Worm (Caenorhabditis elegans) whole organism, young adult: ENCODE results near the gene cyh-1.

Source experiments
- C17E4.6 ChIP-seq: fragments of 200-800 bp; sonication (Bioruptor generic); IDR thresholded peaks from 2 replicates; pipeline ENCODE4 v1.3.6; 2022; ENCODE audit warnings: missing genetic modification reagents, missing genetic modification characterization, missing compliant biosample characterization
- D2030.7 ChIP-seq: fragments of 200-800 bp; sonication (Bioruptor generic); IDR thresholded peaks from 2 replicates; pipeline ENCODE4 v1.3.6; 2022; ENCODE audit warnings: missing genetic modification reagents, missing genetic modification characterization, missing compliant biosample characterization
- K11D2.4 ChIP-seq: fragments of 200-800 bp; sonication (Bioruptor generic); IDR thresholded peaks from 2 replicates; pipeline ENCODE4 v1.3.6; 2022; ENCODE audit warnings: missing genetic modification reagents, missing genetic modification characterization, missing compliant biosample characterization
- T26A5.8 ChIP-seq: sonication (generic microtip); optimal IDR thresholded peaks from 2 replicates; lab custom pipeline; 2016; ENCODE audit warnings: missing genetic modification characterization, missing compliant biosample characterization
- Y95B8A.8 ChIP-seq: fragments of 200-800 bp; sonication (Bioruptor generic); IDR thresholded peaks from 2 replicates; pipeline ENCODE4 v1.3.6; 2022; ENCODE audit warnings: missing genetic modification reagents, missing genetic modification characterization, missing compliant biosample characterization
- atf-7 ChIP-seq: sonication (generic microtip); optimal IDR thresholded peaks from 2 replicates; lab custom pipeline; 2017; ENCODE audit warnings: mild to moderate bottlenecking, missing genetic modification characterization, missing compliant biosample characterization
- athp-1 ChIP-seq: sonication (generic microtip); optimal IDR thresholded peaks from 2 replicates; lab custom pipeline; 2017; ENCODE audit warnings: mild to moderate bottlenecking, missing genetic modification characterization, missing compliant biosample characterization
- attf-5 ChIP-seq: fragments of 200-800 bp; sonication (Bioruptor generic); optimal IDR thresholded peaks from 2 replicates; lab custom pipeline; 2018; ENCODE audit warnings: mild to moderate bottlenecking, missing genetic modification characterization, missing compliant biosample characterization
- cebp-2 ChIP-seq: fragments of 200-800 bp; sonication (Bioruptor generic); IDR thresholded peaks from 2 replicates; pipeline ENCODE4 v1.3.6; 2022; ENCODE audit warnings: missing genetic modification characterization, missing compliant biosample characterization
- chd-7 ChIP-seq: sonication (generic microtip); optimal IDR thresholded peaks from 2 replicates; lab custom pipeline; 2016; ENCODE audit warnings: mild to moderate bottlenecking, missing genetic modification characterization, moderate library complexity, missing compliant biosample characterization
- dox-1 ChIP-seq: fragments of 200-800 bp; sonication (Bioruptor generic); IDR thresholded peaks from 2 replicates; pipeline ENCODE4 v1.3.6; 2022; ENCODE audit warnings: missing genetic modification reagents, missing genetic modification characterization, missing compliant biosample characterization
- dpff-1 ChIP-seq: sonication (generic microtip); optimal IDR thresholded peaks from 2 replicates; lab custom pipeline; 2017; ENCODE audit warnings: mild to moderate bottlenecking, missing genetic modification characterization, missing compliant biosample characterization
- efl-1 ChIP-seq: fragments of 150-350 bp; optimal IDR thresholded peaks from 2 replicates; lab custom pipeline; 2014; ENCODE audit warnings: missing biosample characterization, missing genetic modification reagents, missing genetic modification characterization
- egl-44 ChIP-seq: fragments of 200-800 bp; sonication (Bioruptor generic); IDR thresholded peaks from 2 replicates; pipeline ENCODE4 v1.3.6; 2022; ENCODE audit warnings: missing genetic modification reagents, missing genetic modification characterization, missing compliant biosample characterization
- ekl-4 ChIP-seq: fragments of 200-800 bp; sonication (Bioruptor generic); IDR thresholded peaks from 2 replicates; pipeline ENCODE4 v1.3.6; 2022; ENCODE audit warnings: missing genetic modification reagents, missing genetic modification characterization, missing compliant biosample characterization
- him-1 ChIP-seq: sonication (generic microtip); optimal IDR thresholded peaks from 2 replicates; lab custom pipeline; 2016; ENCODE audit warnings: missing genotype, missing genetic modification reagents, missing genetic modification characterization, missing compliant biosample characterization
- hlh-12 ChIP-seq: sonication (generic microtip); optimal IDR thresholded peaks from 2 replicates; lab custom pipeline; 2016; ENCODE audit warnings: missing genetic modification characterization, missing compliant biosample characterization
- hmg-20 ChIP-seq: fragments of 200-800 bp; sonication (Bioruptor generic); IDR thresholded peaks from 2 replicates; pipeline ENCODE4 v1.3.6; 2022; ENCODE audit warnings: missing genetic modification reagents, missing genetic modification characterization, missing compliant biosample characterization
- lag-1 ChIP-seq: fragments of 200-800 bp; sonication (Bioruptor generic); IDR thresholded peaks from 2 replicates; pipeline ENCODE4 v1.3.6; 2022; ENCODE audit warnings: missing genetic modification reagents, missing genetic modification characterization, missing compliant biosample characterization
- let-607 ChIP-seq, 2 experiments: fragments of 200-800 bp in 1 of 2; sonication (Bioruptor generic) in 1 of 2; sonication (generic microtip) in 1 of 2; optimal IDR thresholded peaks; 2 replicates each; lab custom pipeline; 2016 to 2018; ENCODE audit warnings: mild to moderate bottlenecking in 2 of 2, missing compliant biosample characterization in 2 of 2, missing genetic modification characterization in 2 of 2, moderate library complexity in 2 of 2, missing genotype in 1 of 2
- lin-40 ChIP-seq: sonication (generic microtip); optimal IDR thresholded peaks from 2 replicates; lab custom pipeline; 2016; ENCODE audit warnings: missing genetic modification characterization, mild to moderate bottlenecking, missing compliant biosample characterization, missing genotype, missing genetic modification reagents
- lsl-1 ChIP-seq: fragments of 200-800 bp; sonication (Bioruptor generic); optimal IDR thresholded peaks from 2 replicates; lab custom pipeline; 2018; ENCODE audit warnings: mild to moderate bottlenecking, missing genetic modification characterization, moderate library complexity, missing compliant biosample characterization
- madf-10 ChIP-seq: sonication (generic microtip); optimal IDR thresholded peaks from 2 replicates; lab custom pipeline; 2016; ENCODE audit warnings: mild to moderate bottlenecking, missing genetic modification characterization, missing compliant biosample characterization
- nhr-27 ChIP-seq: fragments of 200-800 bp; sonication (Bioruptor generic); optimal IDR thresholded peaks from 2 replicates; lab custom pipeline; 2018; ENCODE audit warnings: mild to moderate bottlenecking, missing genetic modification characterization, moderate library complexity, missing compliant biosample characterization
- rpc-1 ChIP-seq, 2 experiments: fragments of 150-350 bp in 1 of 2; sonication (generic microtip) in 1 of 2; optimal IDR thresholded peaks; 2 replicates each; lab custom pipeline; 2014 to 2018; ENCODE audit warnings: missing biosample characterization in 1 of 2, missing genetic modification characterization in 1 of 2, missing genetic modification reagents in 1 of 2, missing genotype in 1 of 2
- snpc-3.4 ChIP-seq: sonication (generic microtip); optimal IDR thresholded peaks from 2 replicates; lab custom pipeline; 2017; ENCODE audit warnings: missing genetic modification characterization, mild to moderate bottlenecking, missing compliant biosample characterization, antibody characterized with exemption, moderate library complexity, missing genotype, missing genetic modification reagents
- snpc-4 ChIP-seq, 5 experiments: fragments of 150-350 bp in 1 of 5; sonication (generic microtip) in 4 of 5; optimal IDR thresholded peaks; 2 replicates each; lab custom pipeline; 2014 to 2018; ENCODE audit warnings: missing genetic modification characterization in 5 of 5, missing biosample characterization in 3 of 5, antibody characterized with exemption in 2 of 5, mild to moderate bottlenecking in 2 of 5, missing compliant biosample characterization in 2 of 5, missing genotype in 2 of 5, moderate library complexity in 2 of 5, missing genetic modification reagents in 1 of 5
- tbp1 ChIP-seq: fragments of 200-800 bp; sonication (Bioruptor generic); optimal IDR thresholded peaks from 2 replicates; lab custom pipeline; 2018; ENCODE audit warnings: mild to moderate bottlenecking, missing genetic modification characterization, missing compliant biosample characterization
- tbx-9 ChIP-seq: sonication (generic microtip); optimal IDR thresholded peaks from 2 replicates; lab custom pipeline; 2016; ENCODE audit warnings: borderline replicate concordance, missing genetic modification characterization, inconsistent platforms, missing compliant biosample characterization
- unc-130 ChIP-seq: sonication (generic microtip); optimal IDR thresholded peaks from 2 replicates; lab custom pipeline; 2016; ENCODE audit warnings: missing genetic modification reagents, missing genetic modification characterization, missing compliant biosample characterization
- unc-62 ChIP-seq: fragments of 150-350 bp; optimal IDR thresholded peaks from 2 replicates; lab custom pipeline; 2014; ENCODE audit warnings: missing biosample characterization, missing genetic modification reagents, missing genetic modification characterization
- xnd-1 ChIP-seq: sonication (generic microtip); optimal IDR thresholded peaks from 2 replicates; lab custom pipeline; 2016; ENCODE audit warnings: missing genotype, missing genetic modification reagents, missing genetic modification characterization, missing compliant biosample characterization
- ztf-26 ChIP-seq: sonication (generic microtip); optimal IDR thresholded peaks from 2 replicates; lab custom pipeline; 2017; ENCODE audit warnings: missing genetic modification characterization, missing compliant biosample characterization
- ztf-6 ChIP-seq: fragments of 200-800 bp; sonication (Bioruptor generic); IDR thresholded peaks from 2 replicates; pipeline ENCODE4 v1.3.6; 2022; ENCODE audit warnings: missing genetic modification reagents, missing genetic modification characterization, missing compliant biosample characterization

cyh-1 gene

DNA sequence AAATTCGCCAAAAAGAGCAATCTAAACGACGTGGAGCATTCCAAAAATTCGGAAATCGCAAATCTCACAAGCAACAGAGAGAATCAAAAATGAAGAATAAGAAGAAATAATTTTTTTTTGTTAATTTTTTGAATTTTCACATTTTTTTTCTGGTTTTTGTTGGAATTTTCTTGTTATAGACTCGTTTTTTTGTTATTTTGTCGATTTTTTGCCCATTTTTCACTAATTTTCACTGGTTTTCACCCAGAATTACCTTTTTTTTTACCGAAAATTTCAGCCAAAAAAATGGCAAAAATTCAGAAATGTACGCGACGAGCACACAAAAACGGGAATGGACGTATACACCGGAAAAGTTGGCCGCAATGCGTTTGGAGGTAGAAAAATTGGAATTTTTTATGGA lies at the start of gene cyh-1:
cyh-1 (plus strand) TSS at position 301 of the 400 bp plus-strand sequence.
- TF ChIP-seq nhr-27 (tag; lab: Kevin White, UChicago), result no peak
- TF ChIP-seq athp-1 (tag; lab: Kevin White, UChicago), result no peak
- TF ChIP-seq hmg-20, result no peak
- TF ChIP-seq attf-5 (GFP tag; lab: Kevin White, UChicago), result no peak
- no peak for TF ChIP-seq T26A5.8 (tag; lab: Kevin White, UChicago)
- TF ChIP-seq Y95B8A.8 (GFP tag; lab: Robert Waterston, UW), result no peak
- no peak for TF ChIP-seq ztf-6

DNA sequence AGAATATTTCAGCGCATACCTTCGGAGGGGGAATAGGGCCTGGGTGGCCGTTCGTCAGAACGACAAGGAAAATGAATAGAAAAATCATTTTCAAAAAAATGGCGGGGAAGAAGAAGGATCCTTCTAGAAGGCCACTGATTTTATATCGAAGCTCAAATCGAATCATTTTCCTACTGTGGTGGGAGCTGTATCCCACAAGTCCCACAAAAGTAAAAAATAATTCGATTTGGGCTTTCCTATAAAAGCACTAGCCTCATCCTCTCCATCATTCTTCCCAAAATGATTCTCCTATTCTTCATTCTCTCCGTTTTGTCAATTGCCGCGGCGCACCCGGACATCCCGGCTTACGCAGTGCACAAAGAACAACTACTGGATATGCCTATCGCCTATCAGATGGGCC lies 46.6 kb upstream of the cyh-1 start, which contains the start of the genes C16C8.26 and C16C8.19:
C16C8.26 (minus strand) TSS at position 101 of the 400 bp plus-strand sequence.
C16C8.19 (plus strand) TSS at position 279 of the 400 bp plus-strand sequence.
- no peak for TF ChIP-seq lsl-1 (GFP tag; lab: Kevin White, UChicago)
- TF ChIP-seq egl-44, result no peak
- no peak for TF ChIP-seq athp-1 (tag; lab: Kevin White, UChicago)
- TF ChIP-seq tbx-9 (tag; lab: Kevin White, UChicago), result no peak
- TF ChIP-seq snpc-3.4 (tag; lab: Kevin White, UChicago), result no peak
- no peak for TF ChIP-seq unc-130 (GFP tag; lab: Kevin White, UChicago)
- no peak for TF ChIP-seq efl-1 (GFP tag; lab: Kevin White, UChicago)
- no peak for TF ChIP-seq rpc-1 (optimal IDR thresholded peaks at IDR 0.05; lab: Kevin White, UChicago)
- no peak for TF ChIP-seq rpc-1 (tag; optimal IDR thresholded peaks at IDR 0.05; lab: Kevin White, UChicago)

DNA sequence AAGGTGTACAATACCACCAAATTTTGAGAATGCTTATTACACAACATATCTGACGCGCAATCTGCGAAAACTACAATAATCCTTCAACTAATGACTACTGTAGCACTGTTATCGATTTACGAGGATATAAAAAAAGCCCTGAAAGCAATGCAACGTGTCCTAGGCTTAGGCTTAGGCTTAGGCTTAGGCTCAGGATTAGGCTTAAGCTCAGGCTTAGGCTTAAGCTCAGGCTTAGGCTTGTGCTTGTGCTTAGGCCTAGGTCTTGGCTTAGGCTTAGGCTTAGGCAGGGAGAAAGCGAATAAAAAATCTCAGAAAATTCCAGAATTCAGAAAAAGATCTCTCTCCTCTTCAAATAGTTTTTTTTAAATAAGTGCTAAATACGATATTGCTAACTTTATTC lies 45.6 kb upstream of the cyh-1 start:
- TF ChIP-seq atf-7 (no peak), unc-130 (GFP tag; lab: Kevin White, UChicago) (no peak), K11D2.4 (GFP tag; lab: Robert Waterston, UW) (no peak), hlh-12 (tag; lab: Kevin White, UChicago) (no peak), xnd-1 (tag; lab: Kevin White, UChicago) (no peak), let-607 (tag; optimal IDR thresholded peaks at IDR 0.05; lab: Kevin White, UChicago) (no peak)

DNA sequence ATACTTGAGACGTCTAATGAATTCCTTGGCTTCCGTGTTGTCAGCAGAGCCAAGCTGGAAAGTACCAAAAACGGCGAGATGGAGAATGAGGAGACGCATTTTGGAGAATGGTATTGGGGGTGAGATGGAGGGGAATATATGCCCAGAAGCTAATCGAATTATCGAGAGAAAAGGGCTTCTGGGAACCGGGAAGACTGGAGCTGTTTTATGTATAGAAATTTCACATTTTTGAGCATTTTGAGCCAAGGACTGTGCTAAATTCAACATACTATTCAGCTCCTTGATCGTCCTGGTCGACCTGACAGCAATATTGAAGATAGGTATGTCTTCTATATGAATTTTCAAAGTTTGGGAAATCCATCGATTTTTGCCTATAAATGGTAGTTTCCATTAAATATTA lies 44.8 kb upstream of the cyh-1 start, which contains the start of gene C16C8.7:
C16C8.7 (minus strand) TSS at position 101 of the 400 bp plus-strand sequence.
- TF ChIP-seq madf-10 (tag; lab: Kevin White, UChicago) (no peak), nhr-27 (tag; lab: Kevin White, UChicago) (no peak), dox-1 (GFP tag; lab: Robert Waterston, UW) (no peak), him-1 (no peak), C17E4.6 (GFP tag; lab: Robert Waterston, UW) (no peak), D2030.7 (GFP tag; lab: Robert Waterston, UW) (no peak), chd-7 (tag; lab: Kevin White, UChicago) (no peak), hmg-20 (no peak), unc-62 (GFP tag; lab: Kevin White, UChicago) (no peak), ztf-26 (tag; lab: Kevin White, UChicago) (no peak), tbp1 (GFP tag; lab: Kevin White, UChicago) (no peak), lag-1 (no peak), cebp-2 (GFP tag; lab: Robert Waterston, UW) (no peak), ekl-4 (GFP tag; lab: Robert Waterston, UW) (no peak), snpc-4 (GFP tag; optimal IDR thresholded peaks at IDR 0.05; lab: Kevin White, UChicago) (no peak), snpc-4 (tag; optimal IDR thresholded peaks at IDR 0.05; lab: Kevin White, UChicago) (no peak), dpff-1 (tag; lab: Kevin White, UChicago) (no peak), lin-40 (tag; lab: Kevin White, UChicago) (no peak), tbx-9 (tag; lab: Kevin White, UChicago) (no peak)
